Worm (Caenorhabditis elegans) whole organism, late embryonic: Measurements from ENCODE around the gene F25D1.3.

Source experiments
- ceh-2 ChIP-seq: sonication (generic microtip); optimal IDR thresholded peaks from 2 replicates; lab custom pipeline; 2016; ENCODE audit warnings: missing genotype, missing genetic modification characterization, missing compliant biosample characterization
- hlh-15 ChIP-seq: sonication (generic microtip); optimal IDR thresholded peaks from 2 replicates; lab custom pipeline; 2016; ENCODE audit warnings: missing genetic modification characterization, missing compliant biosample characterization
- hlh-30 ChIP-seq: sonication (generic microtip); optimal IDR thresholded peaks from 2 replicates; lab custom pipeline; 2017; ENCODE audit warnings: antibody characterized with exemption, missing genetic modification characterization, missing compliant biosample characterization; ENCODE audit not compliant: insufficient read depth
- npax-4 ChIP-seq: sonication (generic microtip); optimal IDR thresholded peaks from 2 replicates; lab custom pipeline; 2016; ENCODE audit warnings: missing genetic modification characterization, missing compliant biosample characterization

DNA sequence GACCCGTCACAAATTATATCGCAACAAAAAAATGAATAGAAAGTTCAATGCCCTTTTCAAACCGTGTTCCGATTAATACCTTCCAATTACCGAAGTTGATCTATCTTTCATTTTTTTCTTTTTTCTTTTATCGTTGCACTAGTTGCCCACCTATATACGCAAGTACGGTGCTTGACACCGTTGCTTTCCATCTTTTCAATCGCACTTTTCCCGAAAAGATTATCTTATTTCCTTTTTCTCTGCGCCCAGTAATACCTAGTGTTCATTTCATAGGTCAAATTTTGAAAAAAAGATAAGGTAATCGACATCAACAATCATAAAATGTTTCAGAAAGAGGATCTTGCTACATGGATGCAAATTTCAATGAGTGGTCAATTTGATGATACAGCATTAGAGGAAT, 1.1 kb downstream of the F25D1.3 start:
- TF ChIP-seq npax-4 (tag; lab: Kevin White, UChicago): no peak
- TF ChIP-seq hlh-30 (tag; lab: Kevin White, UChicago): no peak
- no peak for TF ChIP-seq ceh-2 (tag; lab: Kevin White, UChicago)
- TF ChIP-seq hlh-15 (tag; lab: Kevin White, UChicago): no peak
